Worm (Caenorhabditis elegans): ENCODE measurements around the gene cul-3.
A peak's percentile ranks its signal among the peaks of the same experiment; 100 is the strongest.

The cul-3 gene

DNA sequence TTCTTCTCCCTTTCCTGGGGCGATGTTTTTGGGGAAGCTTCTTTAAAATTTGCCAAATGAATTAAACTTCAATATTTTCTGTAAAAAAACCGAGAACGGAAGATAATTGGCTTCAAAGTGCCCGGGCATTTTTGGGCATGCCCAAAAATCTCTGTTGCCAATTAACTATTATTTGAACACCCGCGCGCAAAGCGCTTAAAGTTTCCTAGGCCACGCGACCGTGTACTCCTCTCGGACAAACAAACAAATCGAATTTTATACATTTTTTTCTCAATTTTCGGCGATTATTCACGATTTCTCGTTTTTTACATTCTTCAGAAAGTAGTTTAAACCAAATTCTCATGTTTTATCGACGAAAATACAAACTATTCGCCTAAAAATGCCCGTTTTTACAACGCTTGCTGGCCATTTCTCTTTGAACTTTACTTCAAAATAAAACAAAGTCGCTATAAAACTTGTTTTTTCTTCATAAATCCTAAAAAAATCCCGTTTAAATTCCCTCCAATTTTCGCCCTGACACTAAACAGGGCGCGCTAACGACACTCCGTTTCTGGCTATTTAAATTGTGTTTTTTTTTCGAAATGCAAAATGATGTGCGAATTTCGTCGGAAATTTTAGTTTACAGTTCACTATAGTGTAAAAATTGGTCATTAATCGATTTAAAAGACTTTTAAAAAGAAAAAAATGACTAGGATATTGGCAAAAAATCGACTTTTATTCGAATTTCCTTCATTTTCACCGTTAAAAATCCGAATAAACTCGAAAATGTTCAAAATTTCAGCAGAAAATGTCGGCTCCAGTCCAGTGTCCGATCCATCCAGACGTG lies 21.0 kb upstream of the cul-3 start, which contains the start of gene ttb-1 (continued):
- TF ChIP-seq snu-23 (GFP tag; optimal IDR thresholded peaks at IDR 0.05), result peak; percentile 70
- TF ChIP-seq xbp-1 (tag; optimal IDR thresholded peaks at IDR 0.05), result peak; percentile 52
- no peak for TF ChIP-seq mef-2 (tag; optimal IDR thresholded peaks at IDR 0.05)
- no peak for TF ChIP-seq lir-3 (tag; optimal IDR thresholded peaks at IDR 0.05; ENCODE audit: poor library complexity)
- no peak for TF ChIP-seq hlh-17 (GFP tag; optimal IDR thresholded peaks at IDR 0.05; ENCODE audit: borderline replicate concordance)
- TF ChIP-seq nhr-19 (GFP tag; conservative IDR thresholded peaks at IDR 0.05), result peak; percentile 27; the same call in 1 of the 2 replicates
- no peak for TF ChIP-seq ztf-4 (tag; optimal IDR thresholded peaks at IDR 0.05)
- no peak for TF ChIP-seq pqm-1 (tag; optimal IDR thresholded peaks at IDR 0.05)
- TF ChIP-seq elt-3 (tag; optimal IDR thresholded peaks at IDR 0.05), result peak in 2 of 6 experiments; percentile 11 to 19
- TF ChIP-seq ceh-90 (tag; optimal IDR thresholded peaks at IDR 0.05), result peak; percentile 72
- TF ChIP-seq alr-1 (tag; optimal IDR thresholded peaks at IDR 0.05; ENCODE audit: borderline replicate concordance), result no peak
- peak; percentile 51 for TF ChIP-seq fos-1 (tag; optimal IDR thresholded peaks at IDR 0.05)
- TF ChIP-seq skn-1 (tag; optimal IDR thresholded peaks at IDR 0.05), result peak; percentile 59
- TF ChIP-seq blmp-1 (tag; optimal IDR thresholded peaks at IDR 0.05), result peak; percentile 37
- TF ChIP-seq dsc-1 (tag; optimal IDR thresholded peaks at IDR 0.05), result peak; percentile 64
- no peak for TF ChIP-seq hlh-4 (tag; optimal IDR thresholded peaks at IDR 0.05)
- TF ChIP-seq ama-1 (optimal IDR thresholded peaks at IDR 0.05), result no peak
- peak; percentile 91 to 97 (median 96) for TF ChIP-seq dpl-1 (GFP tag; optimal IDR thresholded peaks at IDR 0.05)

DNA sequence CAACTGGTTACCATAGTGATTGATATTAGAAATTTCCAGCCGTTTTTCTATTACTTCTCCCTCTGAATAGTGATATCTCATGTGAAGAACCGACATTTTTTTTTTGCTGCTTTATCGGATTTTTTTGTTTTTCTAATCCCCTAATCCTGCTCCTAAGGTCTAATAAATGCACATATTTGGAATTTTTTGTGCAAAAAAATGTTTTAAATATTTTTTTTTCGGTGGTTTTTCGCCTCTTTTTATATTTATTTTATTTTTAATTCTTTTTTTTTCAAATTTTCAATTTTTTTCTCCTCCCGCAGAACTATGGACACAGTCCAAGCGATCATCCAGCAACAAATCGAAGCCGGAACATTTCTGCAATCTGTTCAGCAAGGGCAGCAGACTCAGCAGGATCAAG lies 10.5 kb upstream of the cul-3 start, which contains the start of gene Y108G3AL.2:
TSS of gene Y108G3AL.2 (plus strand) at position 301 of the 400 bp plus-strand sequence.
- TF ChIP-seq ets-5 (GFP tag; IDR thresholded peaks at IDR 0.05) (no peak), nhr-47 (tag; optimal IDR thresholded peaks at IDR 0.05) (no peak), F16B12.6 (tag; optimal IDR thresholded peaks at IDR 0.05) (no peak), fkh-4 (tag; optimal IDR thresholded peaks at IDR 0.05; ENCODE audit: borderline replicate concordance) (no peak), mdl-1 (tag; optimal IDR thresholded peaks at IDR 0.05) (no peak), nhr-11 (tag; optimal IDR thresholded peaks at IDR 0.05) (no peak), fkh-8 (tag; optimal IDR thresholded peaks at IDR 0.05) (no peak), lin-35 (GFP tag; optimal IDR thresholded peaks at IDR 0.05) (no peak), mep-1 (tag; optimal IDR thresholded peaks at IDR 0.05) (no peak), snpc-4 (tag; optimal IDR thresholded peaks at IDR 0.05) (no peak), unc-130 (tag; optimal IDR thresholded peaks at IDR 0.05) (no peak), xbp-1 (tag; optimal IDR thresholded peaks at IDR 0.05) (no peak), hpl-2 (GFP tag; optimal IDR thresholded peaks at IDR 0.05) (no peak), grh-1 (GFP tag; IDR thresholded peaks at IDR 0.05) (no peak), pag-3 (tag; optimal IDR thresholded peaks at IDR 0.05; ENCODE audit: borderline replicate concordance, insufficient read depth) (no peak), ceh-8 (GFP tag; optimal IDR thresholded peaks at IDR 0.05) (no peak), elt-3 (tag; optimal IDR thresholded peaks at IDR 0.05) (no peak), unc-98 (GFP tag; IDR thresholded peaks at IDR 0.05) (no peak), hlh-4 (tag; optimal IDR thresholded peaks at IDR 0.05) (no peak)

DNA sequence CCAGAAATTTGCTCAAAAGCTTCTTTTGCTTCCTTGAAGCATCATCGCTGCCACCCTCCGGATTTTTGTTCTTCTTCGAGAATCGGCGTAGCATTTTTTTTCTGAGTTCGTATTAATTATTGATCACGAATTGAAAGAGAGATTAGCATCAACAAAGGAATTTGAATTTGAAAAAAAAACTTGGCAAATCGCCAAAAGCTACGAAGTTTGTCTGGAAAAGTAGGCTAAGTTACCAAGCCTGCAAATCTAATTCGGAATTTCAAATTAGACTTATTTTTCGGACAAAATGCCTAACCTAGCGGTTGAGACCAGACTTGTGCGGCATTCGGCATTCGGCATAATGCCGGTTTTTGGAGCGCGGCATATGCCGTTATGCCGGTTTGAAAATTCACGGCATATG lies 5.1 kb upstream of the cul-3 start, which contains the start of gene cfap-36:
TSS of gene cfap-36 (minus strand) at position 101 of the 400 bp plus-strand sequence.
- no peak for TF ChIP-seq nhr-90 (tag; optimal IDR thresholded peaks at IDR 0.05; ENCODE audit: poor library complexity)
- TF ChIP-seq nhr-84 (tag; optimal IDR thresholded peaks at IDR 0.05), result no peak
- no peak for TF ChIP-seq lin-15B (tag; optimal IDR thresholded peaks at IDR 0.05)
- TF ChIP-seq ces-1 (GFP tag; optimal IDR thresholded peaks at IDR 0.05), result no peak
- no peak for TF ChIP-seq ceh-8 (GFP tag; optimal IDR thresholded peaks at IDR 0.05)
- peak; percentile 57 for TF ChIP-seq nhr-85 (tag)
